Fruit fly (Drosophila melanogaster) whole organism, adult: ENCODE measurements around the gene Hr4.

Experiments used
- CG11617 ChIP-seq: fragments of 200-800 bp; sonication (Bioruptor generic); optimal IDR thresholded peaks from 2 replicates; lab custom pipeline; 2017; ENCODE audit warnings: mild to moderate bottlenecking, missing biosample characterization, missing genetic modification reagents, missing genetic modification characterization
- CG12768 ChIP-seq: fragments of 200-800 bp; sonication (Bioruptor generic); optimal IDR thresholded peaks from 2 replicates; lab custom pipeline; 2017; ENCODE audit warnings: missing biosample characterization, missing genetic modification characterization, mild to moderate bottlenecking, moderate library complexity, missing genetic modification reagents
- CG14711 ChIP-seq: fragments of 200-800 bp; sonication (Bioruptor generic); optimal IDR thresholded peaks from 2 replicates; lab custom pipeline; 2018; ENCODE audit warnings: missing biosample characterization, mild to moderate bottlenecking, missing genetic modification characterization, moderate library complexity
- CG1620 ChIP-seq: fragments of 200-800 bp; sonication (Bioruptor generic); optimal IDR thresholded peaks from 2 replicates; lab custom pipeline; 2016; ENCODE audit warnings: missing biosample characterization, missing genetic modification characterization
- CG33017 ChIP-seq: fragments of 200-800 bp; sonication (Bioruptor generic); optimal IDR thresholded peaks from 2 replicates; lab custom pipeline; 2018; ENCODE audit warnings: missing biosample characterization, mild to moderate bottlenecking, missing genetic modification characterization, moderate library complexity
- CG5204 ChIP-seq: fragments of 200-800 bp; sonication (Bioruptor generic); optimal IDR thresholded peaks from 2 replicates; lab custom pipeline; 2016; ENCODE audit warnings: missing biosample characterization, missing genetic modification characterization
- CG7045 ChIP-seq: fragments of 200-800 bp; sonication (Bioruptor generic); optimal IDR thresholded peaks from 2 replicates; lab custom pipeline; 2017; ENCODE audit warnings: missing biosample characterization, mild to moderate bottlenecking, missing genetic modification characterization
- CG7101 ChIP-seq: fragments of 200-800 bp; sonication (Bioruptor generic); optimal IDR thresholded peaks from 2 replicates; lab custom pipeline; 2018; ENCODE audit warnings: missing biosample characterization, mild to moderate bottlenecking, missing genetic modification characterization, moderate library complexity
- Clk ChIP-seq: fragments of 200-800 bp; sonication (Bioruptor generic); optimal IDR thresholded peaks from 2 replicates; lab custom pipeline; 2017; ENCODE audit warnings: missing biosample characterization, missing genetic modification characterization
- Crg-1 ChIP-seq: fragments of 200-800 bp; sonication (Bioruptor generic); optimal IDR thresholded peaks from 2 replicates; lab custom pipeline; 2016; ENCODE audit warnings: missing biosample characterization, missing genetic modification characterization
- Hr96 ChIP-seq: fragments of 200-800 bp; sonication (Bioruptor generic); optimal IDR thresholded peaks from 2 replicates; lab custom pipeline; 2016; ENCODE audit warnings: missing biosample characterization, missing genetic modification characterization
- Mnt ChIP-seq: fragments of 200-800 bp; sonication (Bioruptor generic); optimal IDR thresholded peaks from 2 replicates; lab custom pipeline; 2016; ENCODE audit warnings: missing biosample characterization, mild to moderate bottlenecking, missing genetic modification characterization
- bab1 ChIP-seq: fragments of 200-800 bp; sonication (Bioruptor generic); optimal IDR thresholded peaks from 3 replicates; lab custom pipeline; 2019; ENCODE audit warnings: missing biosample characterization, mild to moderate bottlenecking, missing genetic modification characterization, moderate library complexity
- cic ChIP-seq: fragments of 200-800 bp; sonication (Bioruptor generic); optimal IDR thresholded peaks from 2 replicates; lab custom pipeline; 2017; ENCODE audit warnings: missing biosample characterization, mild to moderate bottlenecking, missing genetic modification characterization, moderate library complexity
- cnc ChIP-seq, 2 experiments: fragments of >200 bp; optimal IDR thresholded peaks; 2 replicates each; lab custom pipeline; 2017
- kay ChIP-seq: fragments of 200-800 bp; sonication (Bioruptor generic); peaks from one replicate; lab custom pipeline; 2016; ENCODE audit warnings: missing biosample characterization, missing genetic modification characterization, borderline replicate concordance
- ovo ChIP-seq: fragments of 200-800 bp; sonication (Bioruptor generic); optimal IDR thresholded peaks from 2 replicates; lab custom pipeline; 2016; ENCODE audit warnings: missing biosample characterization, missing genetic modification characterization
- pad ChIP-seq: fragments of 200-800 bp; sonication (Bioruptor generic); optimal IDR thresholded peaks from 3 replicates; lab custom pipeline; 2017; ENCODE audit warnings: missing biosample characterization, missing genetic modification characterization, mild to moderate bottlenecking, moderate library complexity, missing genetic modification reagents
- tj ChIP-seq: fragments of 200-800 bp; sonication (Bioruptor generic); optimal IDR thresholded peaks from 3 replicates; lab custom pipeline; 2017; ENCODE audit warnings: missing biosample characterization, mild to moderate bottlenecking, missing genetic modification characterization, moderate library complexity
- toe ChIP-seq: fragments of 200-800 bp; sonication (Bioruptor generic); optimal IDR thresholded peaks from 2 replicates; lab custom pipeline; 2016; ENCODE audit warnings: missing biosample characterization, missing genetic modification characterization

Hr4 gene

dm6 chrX:2008953-2009452 is 67.3 kb downstream of the Hr4 start, which contains the start of gene PIG-K:
PIG-K (minus strand) TSS chrX:2009364.
- TF ChIP-seq CG7101 = no peak
- no peak for TF ChIP-seq pad
- TF ChIP-seq CG5204 (GFP tag; lab: Kevin White, UChicago) = no peak
- no peak for TF ChIP-seq ovo (GFP tag; lab: Kevin White, UChicago)
- no peak for TF ChIP-seq CG1620 (GFP tag; lab: Kevin White, UChicago)
- TF ChIP-seq Hr96 = no peak
- no peak for TF ChIP-seq CG33017 (tag; lab: Kevin White, UChicago)
- TF ChIP-seq bab1 = no peak
- TF ChIP-seq Mnt = no peak
- TF ChIP-seq toe (GFP tag; lab: Kevin White, UChicago) = no peak

- TF ChIP-seq tj (GFP tag; lab: Kevin White, UChicago) (no peak), Clk (GFP tag; lab: Kevin White, UChicago) (no peak), toe (GFP tag; lab: Kevin White, UChicago) (peak; percentile 75), CG5204 (GFP tag; lab: Kevin White, UChicago) (peak; percentile 81), Crg-1 (no peak), CG7101 (peak; percentile 65), CG14711 (tag; lab: Kevin White, UChicago) (peak; percentile 58), CG33017 (tag; lab: Kevin White, UChicago) (peak; percentile 14), pad (peak; percentile 49), cnc (optimal IDR thresholded peaks at IDR 0.05; lab: Kevin White, UChicago) (no peak), kay (GFP tag; lab: Kevin White, UChicago) (no peak), ovo (GFP tag; lab: Kevin White, UChicago) (peak; percentile 52), CG12768 (GFP tag; lab: Kevin White, UChicago) (peak; percentile 55), Mnt (peak; percentile 26), Hr96 (peak; percentile 74), cic (no peak), CG1620 (GFP tag; lab: Kevin White, UChicago) (peak; percentile 71), bab1 (peak; percentile 53), CG11617 (GFP tag; lab: Kevin White, UChicago) (peak; percentile 82), CG7045 (GFP tag; lab: Kevin White, UChicago) (peak; percentile 20)
These were observed 67.8 kb downstream of the Hr4 start for dm6 chrX:2009453-2010009.

dm6 chrX:2010010-2010873 is 68.5 kb downstream of the Hr4 start, which contains the start of gene east:
east (plus strand) TSS chrX:2010860.
- TF ChIP-seq cic (no peak), ovo (GFP tag; lab: Kevin White, UChicago) (no peak), toe (GFP tag; lab: Kevin White, UChicago) (no peak), CG5204 (GFP tag; lab: Kevin White, UChicago) (no peak), Clk (GFP tag; lab: Kevin White, UChicago) (no peak), bab1 (peak; percentile 22), CG7045 (GFP tag; lab: Kevin White, UChicago) (no peak), Hr96 (peak; percentile 24), Mnt (peak; percentile 30), tj (GFP tag; lab: Kevin White, UChicago) (peak; percentile 92), cnc (optimal IDR thresholded peaks at IDR 0.05; lab: Kevin White, UChicago) (peak; percentile 44 to 84), kay (GFP tag; lab: Kevin White, UChicago) (no peak), CG12768 (GFP tag; lab: Kevin White, UChicago) (no peak), CG7101 (no peak), pad (peak; percentile 27), CG1620 (GFP tag; lab: Kevin White, UChicago) (no peak), CG33017 (tag; lab: Kevin White, UChicago) (no peak), CG14711 (tag; lab: Kevin White, UChicago) (no peak), Crg-1 (no peak), CG11617 (GFP tag; lab: Kevin White, UChicago) (peak; percentile 36)

dm6 chrX:2011288-2012120 is 69.8 kb downstream of the Hr4 start:
- TF ChIP-seq pad = no peak
- TF ChIP-seq CG11617 (GFP tag; lab: Kevin White, UChicago) = peak; percentile 10
- TF ChIP-seq CG7045 (GFP tag; lab: Kevin White, UChicago) = no peak
- no peak for TF ChIP-seq bab1
- peak; percentile 46 for TF ChIP-seq CG14711 (tag; lab: Kevin White, UChicago)
- TF ChIP-seq CG1620 (GFP tag; lab: Kevin White, UChicago) = peak; percentile 2
- TF ChIP-seq toe (GFP tag; lab: Kevin White, UChicago) = no peak
- no peak for TF ChIP-seq CG33017 (tag; lab: Kevin White, UChicago)
- TF ChIP-seq CG5204 (GFP tag; lab: Kevin White, UChicago) = no peak
- peak; percentile 5 for TF ChIP-seq Crg-1

- TF ChIP-seq ovo (GFP tag; lab: Kevin White, UChicago) (no peak), tj (GFP tag; lab: Kevin White, UChicago) (peak; percentile 10), Hr96 (peak; percentile 71)
These were observed 70.3 kb downstream of the Hr4 start for dm6 chrX:2012121-2012452.
